Worm (Caenorhabditis elegans) whole organism, L2 larva: Measurements from ENCODE around the gene nrfl-1.

ENCODE experiments used
- F13H6.1 ChIP-seq: sonication (generic microtip); optimal IDR thresholded peaks from 2 replicates; lab custom pipeline; 2016; ENCODE audit warnings: missing genetic modification characterization, missing compliant biosample characterization
- R02D3.7 ChIP-seq: fragments of 150-350 bp; optimal IDR thresholded peaks from 2 replicates; lab custom pipeline; 2014; ENCODE audit warnings: missing biosample characterization, missing genetic modification characterization
- crh-2 ChIP-seq: sonication (generic microtip); optimal IDR thresholded peaks from 2 replicates; lab custom pipeline; 2017; ENCODE audit warnings: missing biosample characterization, missing genetic modification characterization
- dmd-4 ChIP-seq: sonication (generic microtip); optimal IDR thresholded peaks from 2 replicates; lab custom pipeline; 2017; ENCODE audit warnings: missing biosample characterization, missing genetic modification characterization
- snpc-4 ChIP-seq: fragments of 150-350 bp; optimal IDR thresholded peaks from 2 replicates; lab custom pipeline; 2014; ENCODE audit warnings: missing biosample characterization, missing genetic modification characterization
- unc-62 ChIP-seq: fragments of 150-350 bp; optimal IDR thresholded peaks from 2 replicates; lab custom pipeline; 2014; ENCODE audit warnings: missing biosample characterization, missing genetic modification reagents, missing genetic modification characterization

DNA sequence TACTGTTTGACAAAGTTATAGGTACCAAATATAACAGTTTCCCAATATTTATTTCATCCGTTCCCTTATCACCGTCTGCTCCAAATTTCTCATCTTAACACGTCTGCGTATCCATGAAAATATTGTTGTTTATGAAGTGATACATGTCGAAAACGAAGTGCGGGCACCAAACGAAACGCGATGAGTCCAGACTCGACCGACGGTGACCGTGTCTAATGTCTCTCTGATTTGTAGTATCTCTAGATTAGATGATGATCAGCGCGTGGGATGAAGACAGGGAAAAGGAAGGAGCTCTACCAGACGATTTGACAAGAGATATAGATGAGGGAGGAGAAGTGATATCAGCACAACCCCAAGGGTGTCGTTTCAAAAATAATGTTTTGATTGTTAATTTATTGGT lies 38.7 kb upstream of the nrfl-1 start:
- TF ChIP-seq unc-62 (GFP tag; lab: Kevin White, UChicago) (no peak), F13H6.1 (tag; lab: Kevin White, UChicago) (peak; percentile 70), dmd-4 (tag; lab: Kevin White, UChicago) (no peak), snpc-4 (tag; lab: Kevin White, UChicago) (no peak), crh-2 (no peak), R02D3.7 (tag; lab: Kevin White, UChicago) (no peak)
